Worm (Caenorhabditis elegans) whole organism, young adult: ENCODE data around the gene F10D7.3.

Experiments used
- F23B12.7 ChIP-seq: sonication (generic microtip); optimal IDR thresholded peaks from 2 replicates; lab custom pipeline; 2017; ENCODE audit warnings: missing genetic modification characterization, mild to moderate bottlenecking, missing compliant biosample characterization, antibody characterized with exemption, moderate library complexity; ENCODE audit not compliant: insufficient read depth
- ZK185.1 ChIP-seq: sonication (generic microtip); optimal IDR thresholded peaks from 2 replicates; lab custom pipeline; 2016; ENCODE audit warnings: mild to moderate bottlenecking, missing genetic modification characterization, missing compliant biosample characterization; ENCODE audit not compliant: poor library complexity, severe bottlenecking
- madf-8 ChIP-seq: fragments of 200-800 bp; sonication (Bioruptor generic); conservative IDR thresholded peaks from 2 replicates; pipeline ENCODE4 v1.3.6; 2022; ENCODE audit warnings: missing genetic modification reagents, missing genetic modification characterization, missing compliant biosample characterization
- nfya-1 ChIP-seq: sonication (generic microtip); optimal IDR thresholded peaks from 2 replicates; lab custom pipeline; 2017; ENCODE audit warnings: antibody characterized with exemption, missing compliant biosample characterization, missing genetic modification characterization, borderline replicate concordance; ENCODE audit not compliant: insufficient read depth
- nhr-90 ChIP-seq: sonication (generic microtip); optimal IDR thresholded peaks from 2 replicates; lab custom pipeline; 2016; ENCODE audit warnings: missing genotype, mild to moderate bottlenecking, missing genetic modification characterization, missing compliant biosample characterization
- rcor-1 ChIP-seq: fragments of 200-800 bp; sonication (Bioruptor generic); IDR thresholded peaks from 2 replicates; pipeline ENCODE4 v1.3.6; 2022; ENCODE audit warnings: missing genetic modification reagents, missing genetic modification characterization, missing compliant biosample characterization
- snpc-4 ChIP-seq, 5 experiments: fragments of 150-350 bp in 1 of 5; sonication (generic microtip) in 4 of 5; optimal IDR thresholded peaks; 2 replicates each; lab custom pipeline; 2014 to 2018; ENCODE audit warnings: missing genetic modification characterization in 5 of 5, missing biosample characterization in 3 of 5, antibody characterized with exemption in 2 of 5, mild to moderate bottlenecking in 2 of 5, missing compliant biosample characterization in 2 of 5, missing genotype in 2 of 5, moderate library complexity in 2 of 5, missing genetic modification reagents in 1 of 5
- unc-62 ChIP-seq: fragments of 150-350 bp; optimal IDR thresholded peaks from 2 replicates; lab custom pipeline; 2014; ENCODE audit warnings: missing biosample characterization, missing genetic modification reagents, missing genetic modification characterization

ce11 chrX:17375877-17376276, 1.4 kb upstream of the F10D7.3 start:
- TF ChIP-seq unc-62 = no peak
- TF ChIP-seq nhr-90 (tag; lab: Kevin White, UChicago) = no peak
- TF ChIP-seq ZK185.1 (tag; lab: Kevin White, UChicago) = no peak
- no peak for TF ChIP-seq nfya-1 (tag; lab: Kevin White, UChicago)
- no peak for TF ChIP-seq madf-8 (GFP tag; lab: Robert Waterston, UW)
- TF ChIP-seq rcor-1 (GFP tag; lab: Robert Waterston, UW) = no peak
- no peak for TF ChIP-seq F23B12.7 (tag; lab: Kevin White, UChicago)
- TF ChIP-seq snpc-4 (GFP tag; optimal IDR thresholded peaks at IDR 0.05; lab: Kevin White, UChicago) = no peak
- no peak for TF ChIP-seq snpc-4 (tag; optimal IDR thresholded peaks at IDR 0.05; lab: Kevin White, UChicago)
